Fruit fly (Drosophila melanogaster) whole organism, embryonic: ENCODE data around the gene GstD7.
A peak's percentile ranks its signal among the peaks of the same experiment; 100 is the strongest.

ENCODE experiments used
- Atf3 ChIP-seq: fragments of 200-800 bp; sonication (Bioruptor generic); optimal IDR thresholded peaks from 3 replicates; lab custom pipeline; 2016; ENCODE audit warnings: missing biosample characterization, missing genetic modification characterization
- C15 ChIP-seq: fragments of 200-800 bp; sonication (Bioruptor generic); IDR thresholded peaks from 3 replicates; pipeline ENCODE4 v1.3.6; 2022; ENCODE audit warnings: missing biosample characterization, missing genetic modification characterization
- CG10267 ChIP-seq: fragments of 200-800 bp; sonication (Bioruptor generic); optimal IDR thresholded peaks from 2 replicates; lab custom pipeline; 2018; ENCODE audit warnings: missing biosample characterization, mild to moderate bottlenecking, missing genetic modification characterization, moderate library complexity
- CG10654 ChIP-seq: fragments of 200-800 bp; sonication (Bioruptor generic); optimal IDR thresholded peaks from 2 replicates; lab custom pipeline; 2016; ENCODE audit warnings: missing biosample characterization, missing genetic modification characterization
- CG14050 ChIP-seq: fragments of 200-800 bp; sonication (Bioruptor generic); IDR thresholded peaks from 3 replicates; pipeline ENCODE4 v1.3.6; 2022; ENCODE audit warnings: missing biosample characterization, missing genetic modification characterization
- CG14667 ChIP-seq: fragments of 200-800 bp; sonication (Bioruptor generic); IDR thresholded peaks from 2 replicates; pipeline ENCODE4 v1.3.6; 2022; ENCODE audit warnings: missing biosample characterization, missing genetic modification characterization
- CG1602 ChIP-seq: fragments of 200-800 bp; sonication (Bioruptor generic); optimal IDR thresholded peaks from 3 replicates; lab custom pipeline; 2016; ENCODE audit warnings: missing biosample characterization, missing genetic modification characterization
- CG30020 ChIP-seq: fragments of 200-800 bp; optimal IDR thresholded peaks from 2 replicates; lab custom pipeline; 2019; ENCODE audit warnings: missing biosample characterization, mild to moderate bottlenecking, missing genetic modification characterization, moderate library complexity
- CG30403 ChIP-seq: fragments of 200-800 bp; sonication (Bioruptor generic); optimal IDR thresholded peaks from 3 replicates; lab custom pipeline; 2016; ENCODE audit warnings: missing biosample characterization, missing genetic modification characterization
- CG32532 ChIP-seq: fragments of 200-800 bp; sonication (Bioruptor generic); IDR thresholded peaks from 2 replicates; pipeline ENCODE4 v1.3.6; 2022; ENCODE audit warnings: missing biosample characterization, missing genetic modification characterization
- CG34224 ChIP-seq: fragments of 200-800 bp; sonication (Bioruptor generic); IDR thresholded peaks from 3 replicates; pipeline ENCODE4 v1.3.6; 2022; ENCODE audit warnings: missing biosample characterization, missing genetic modification characterization; ENCODE audit not compliant: partially characterized antibody
- CG6254 ChIP-seq: fragments of 200-800 bp; sonication (Bioruptor generic); optimal IDR thresholded peaks from 3 replicates; lab custom pipeline; 2017; ENCODE audit warnings: mild to moderate bottlenecking, missing biosample characterization, missing genetic modification reagents, missing genetic modification characterization
- CG6791 ChIP-seq: fragments of 200-800 bp; sonication (Bioruptor generic); IDR thresholded peaks from 3 replicates; pipeline ENCODE4 v1.3.6; 2022; ENCODE audit warnings: missing biosample characterization, missing genetic modification characterization; ENCODE audit not compliant: partially characterized antibody
- CG7786 ChIP-seq: fragments of 200-800 bp; sonication (Bioruptor generic); optimal IDR thresholded peaks from 2 replicates; lab custom pipeline; 2016; ENCODE audit warnings: missing biosample characterization, missing genetic modification characterization
- CG8924 ChIP-seq: fragments of 200-800 bp; optimal IDR thresholded peaks from 3 replicates; lab custom pipeline; 2019; ENCODE audit warnings: missing biosample characterization, mild to moderate bottlenecking, missing genetic modification characterization, moderate library complexity
- HHEX ChIP-seq: fragments of 200-800 bp; sonication (Bioruptor generic); optimal IDR thresholded peaks from 3 replicates; lab custom pipeline; 2017; ENCODE audit warnings: missing biosample characterization, mild to moderate bottlenecking, missing genetic modification characterization, missing genetic modification reagents
- HLH4C ChIP-seq: fragments of 200-800 bp; sonication (Bioruptor generic); IDR thresholded peaks from 3 replicates; pipeline ENCODE4 v1.3.6; 2022; ENCODE audit warnings: missing biosample characterization, missing genetic modification characterization; ENCODE audit not compliant: partially characterized antibody
- HLHmδ ChIP-seq: fragments of 200-800 bp; sonication (Bioruptor generic); optimal IDR thresholded peaks from 2 replicates; lab custom pipeline; 2018; ENCODE audit warnings: missing biosample characterization, mild to moderate bottlenecking, missing genetic modification characterization, moderate library complexity
- Hmr ChIP-seq: fragments of 200-800 bp; sonication (Bioruptor generic); optimal IDR thresholded peaks from 3 replicates; lab custom pipeline; 2017; ENCODE audit warnings: mild to moderate bottlenecking, missing biosample characterization, missing genetic modification reagents, missing genetic modification characterization
- Lim3 ChIP-seq: fragments of 200-800 bp; sonication (Bioruptor generic); IDR thresholded peaks from 2 replicates; pipeline ENCODE4 v1.3.6; 2022; ENCODE audit warnings: missing biosample characterization, missing genetic modification characterization
- Ptx1 ChIP-seq: fragments of 200-800 bp; sonication (Bioruptor generic); IDR thresholded peaks from 2 replicates; pipeline ENCODE4 v1.3.6; 2022; ENCODE audit warnings: missing biosample characterization, missing genetic modification characterization
- Rx ChIP-seq: fragments of 200-800 bp; sonication (Bioruptor generic); IDR thresholded peaks from 2 replicates; pipeline ENCODE4 v1.3.6; 2022; ENCODE audit warnings: missing biosample characterization, missing genetic modification characterization
- Vsx1 ChIP-seq: fragments of 200-800 bp; sonication (Bioruptor generic); optimal IDR thresholded peaks from 2 replicates; lab custom pipeline; 2017; ENCODE audit warnings: missing biosample characterization, mild to moderate bottlenecking, missing genetic modification characterization, missing genetic modification reagents
- amos ChIP-seq: fragments of 200-800 bp; sonication (Bioruptor generic); IDR thresholded peaks from 2 replicates; pipeline ENCODE4 v1.3.6; 2022; ENCODE audit warnings: missing biosample characterization, missing genetic modification characterization; ENCODE audit not compliant: partially characterized antibody
- cg ChIP-seq: fragments of 200-800 bp; sonication (Bioruptor generic); optimal IDR thresholded peaks from 3 replicates; lab custom pipeline; 2019; ENCODE audit warnings: missing biosample characterization, mild to moderate bottlenecking, missing genetic modification characterization, moderate library complexity
- en ChIP-seq: fragments of 200-800 bp; sonication (Bioruptor generic); optimal IDR thresholded peaks from 2 replicates; lab custom pipeline; 2016; ENCODE audit warnings: missing biosample characterization, missing genetic modification characterization
- eve ChIP-seq, 2 experiments: fragments of >200 bp; optimal IDR thresholded peaks; 2 replicates each; lab custom pipeline; 2017; ENCODE audit warnings: missing biosample characterization in 2 of 2, missing genetic modification characterization in 2 of 2
- exex ChIP-seq: fragments of 200-800 bp; sonication (Bioruptor generic); optimal IDR thresholded peaks from 4 replicates; lab custom pipeline; 2018; ENCODE audit warnings: missing biosample characterization, mild to moderate bottlenecking, missing genetic modification characterization, moderate library complexity
- fru ChIP-seq: fragments of >200 bp; optimal IDR thresholded peaks from 2 replicates; lab custom pipeline; 2017
- grn ChIP-seq: fragments of 200-800 bp; sonication (Bioruptor generic); optimal IDR thresholded peaks from 3 replicates; lab custom pipeline; 2017; ENCODE audit warnings: missing biosample characterization, missing genetic modification characterization
- mirr ChIP-seq: fragments of 200-800 bp; sonication (Bioruptor generic); optimal IDR thresholded peaks from 3 replicates; lab custom pipeline; 2018; ENCODE audit warnings: missing biosample characterization, mild to moderate bottlenecking, missing genetic modification characterization
- nerfin-1 ChIP-seq: fragments of 200-800 bp; sonication (Bioruptor generic); optimal IDR thresholded peaks from 3 replicates; lab custom pipeline; 2019; ENCODE audit warnings: missing biosample characterization, mild to moderate bottlenecking, missing genetic modification characterization, moderate library complexity
- oc ChIP-seq: fragments of 200-800 bp; sonication (Bioruptor generic); optimal IDR thresholded peaks from 2 replicates; lab custom pipeline; 2018; ENCODE audit warnings: missing biosample characterization, mild to moderate bottlenecking, missing genetic modification characterization, moderate library complexity
- sisA ChIP-seq: fragments of 200-800 bp; sonication (Bioruptor generic); IDR thresholded peaks from 2 replicates; pipeline ENCODE4 v1.3.6; 2022; ENCODE audit warnings: missing biosample characterization, missing genetic modification characterization
- slp2 ChIP-seq: fragments of 200-800 bp; sonication (Bioruptor generic); optimal IDR thresholded peaks from 2 replicates; lab custom pipeline; 2016; ENCODE audit warnings: missing biosample characterization, missing genetic modification characterization
- stwl ChIP-seq: fragments of 200-800 bp; sonication (Bioruptor generic); optimal IDR thresholded peaks from 3 replicates; lab custom pipeline; 2018; ENCODE audit warnings: missing biosample characterization, mild to moderate bottlenecking, missing genetic modification characterization, moderate library complexity
- sug ChIP-seq: fragments of 200-800 bp; optimal IDR thresholded peaks from 2 replicates; lab custom pipeline; 2019; ENCODE audit warnings: missing biosample characterization, mild to moderate bottlenecking, missing genetic modification characterization, moderate library complexity
- zfh1 ChIP-seq: fragments of 200-800 bp; sonication (Bioruptor generic); IDR thresholded peaks from 3 replicates; pipeline ENCODE4 v1.3.6; 2022; ENCODE audit warnings: missing biosample characterization, missing genetic modification characterization

The GstD7 gene

DNA sequence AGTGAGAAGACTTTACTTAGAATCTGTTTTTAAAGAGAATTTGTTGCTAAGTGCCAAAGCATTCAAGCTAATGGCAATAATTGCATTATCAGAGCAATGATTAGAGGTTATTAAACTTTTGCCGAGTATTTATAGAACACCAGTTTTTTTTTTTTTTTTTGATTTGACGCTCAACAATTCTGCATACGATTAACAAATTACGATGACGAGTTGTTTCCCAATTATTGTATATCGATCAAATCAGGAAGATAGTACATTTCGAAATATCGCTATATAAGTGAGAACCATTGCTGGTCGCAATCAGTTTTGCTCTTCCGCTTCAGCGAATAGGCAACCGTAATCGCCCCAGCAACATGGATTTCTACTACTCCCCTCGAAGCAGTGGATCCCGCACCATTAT, 4.5 kb upstream of the GstD7 start, which contains the start of gene GstD4:
TSS of gene GstD4 (plus strand) at position 301 of the 400 bp plus-strand sequence.
- TF ChIP-seq amos (no peak), exex (peak; percentile 23), Vsx1 (no peak), sisA (GFP tag; lab: Robert Waterston, UW) (no peak), CG32532 (GFP tag; lab: Robert Waterston, UW) (no peak)

DNA sequence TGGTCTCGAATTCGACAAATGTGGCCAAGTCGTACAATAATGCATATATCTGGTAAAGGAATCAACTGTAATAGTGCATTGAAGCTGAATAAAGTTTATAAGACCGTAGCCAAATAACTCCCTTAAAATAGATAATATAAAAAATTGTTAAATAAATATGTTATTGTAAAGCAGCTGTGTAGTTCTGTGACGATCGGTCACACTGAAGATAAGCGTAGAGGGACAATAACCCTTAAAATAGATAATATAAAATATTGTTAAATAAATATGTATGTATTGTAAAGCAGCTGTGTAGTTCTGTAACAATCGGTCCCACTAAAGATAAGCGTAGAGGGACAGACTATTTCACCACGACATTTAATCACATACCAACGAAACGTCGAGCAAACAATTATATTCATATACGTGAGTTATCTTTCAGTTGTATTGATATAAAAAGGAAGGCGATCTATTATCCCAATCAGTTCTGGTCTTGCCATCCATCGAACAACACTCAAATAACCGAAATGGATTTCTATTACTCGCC, 3.0 kb upstream of the GstD7 start, which contains the start of gene GstD5:
TSS of gene GstD5 (plus strand) at position 476 of the 526 bp plus-strand sequence.
- TF ChIP-seq exex (peak; percentile 62), CG1602 (GFP tag; lab: Kevin White, UChicago) (no peak), cg (GFP tag; lab: Kevin White, UChicago) (peak; percentile 10), CG14050 (GFP tag; lab: Robert Waterston, UW) (no peak), stwl (tag; lab: Kevin White, UChicago) (peak; percentile 98), Lim3 (no peak), HHEX (GFP tag; lab: Kevin White, UChicago) (no peak), amos (0 out of 2 replicates have a peak, but pooled peaks have one; percentile 8), CG30403 (GFP tag; lab: Kevin White, UChicago) (no peak), Rx (no peak), oc (tag; lab: Kevin White, UChicago) (no peak), en (GFP tag; lab: Kevin White, UChicago) (no peak), CG34224 (GFP tag; lab: Robert Waterston, UW) (no peak), fru (lab: Kevin White, UChicago) (no peak), CG8924 (peak; percentile 2), C15 (GFP tag; lab: Robert Waterston, UW) (no peak), CG10267 (tag; lab: Kevin White, UChicago) (peak; percentile 5)

DNA sequence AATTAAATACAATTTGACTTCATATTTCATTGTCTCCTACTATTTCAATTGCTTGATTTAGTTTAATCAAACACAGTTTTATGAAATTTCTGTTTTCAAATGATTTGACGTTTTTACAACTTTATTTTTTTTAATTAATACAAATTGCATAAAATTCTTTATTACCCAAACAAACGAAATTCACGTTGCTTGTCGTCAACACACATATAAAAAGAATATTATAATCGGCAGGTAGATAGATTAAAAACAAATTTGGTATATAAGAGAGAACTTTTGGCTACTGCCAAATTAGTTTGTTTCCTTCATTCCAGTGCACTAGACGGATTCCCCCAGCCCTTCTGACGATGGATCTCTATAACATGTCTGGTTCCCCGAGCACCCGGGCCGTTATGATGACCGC, 1.5 kb upstream of the GstD7 start, which contains the start of gene GstD6:
TSS of gene GstD6 (plus strand) at position 301 of the 400 bp plus-strand sequence.
- TF ChIP-seq HLHmδ (GFP tag; lab: Kevin White, UChicago): no peak
- TF ChIP-seq zfh1 (GFP tag; lab: Robert Waterston, UW): no peak
- TF ChIP-seq Atf3: no peak
- no peak for TF ChIP-seq CG7786 (GFP tag; lab: Kevin White, UChicago)
- TF ChIP-seq HLH4C (GFP tag; lab: Robert Waterston, UW): no peak
- no peak for TF ChIP-seq eve (GFP tag; optimal IDR thresholded peaks at IDR 0.05; lab: Kevin White, UChicago)
- TF ChIP-seq CG14667: no peak
- no peak for TF ChIP-seq slp2 (GFP tag; lab: Kevin White, UChicago)
- no peak for TF ChIP-seq CG6791 (GFP tag; lab: Robert Waterston, UW)
- TF ChIP-seq Ptx1 (GFP tag; lab: Robert Waterston, UW): no peak
- TF ChIP-seq CG10654 (GFP tag; lab: Kevin White, UChicago): no peak
- TF ChIP-seq Hmr (GFP tag; lab: Kevin White, UChicago): no peak

DNA sequence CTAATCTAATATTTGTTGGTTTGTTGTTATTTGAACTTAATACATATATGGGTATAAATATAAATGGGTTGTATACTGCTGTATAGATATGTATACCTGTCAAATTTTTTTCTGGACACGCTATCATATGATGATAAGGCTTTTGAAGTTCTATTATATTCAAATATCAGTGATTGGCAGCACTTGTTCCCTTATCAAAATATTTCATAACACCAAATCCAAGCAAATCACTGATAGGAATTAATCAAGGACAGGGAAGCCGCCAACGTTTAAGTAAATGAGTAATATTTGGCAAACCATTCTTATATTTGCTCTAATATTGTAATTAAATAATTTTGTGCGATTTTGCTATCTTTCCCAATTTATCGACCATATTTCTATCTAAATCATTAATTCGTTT, 949 bp downstream of the GstD7 start:
- TF ChIP-seq mirr (peak; percentile 50), nerfin-1 (tag; lab: Kevin White, UChicago) (no peak), sug (peak; percentile 23), CG6254 (GFP tag; lab: Kevin White, UChicago) (no peak), CG30020 (tag; lab: Kevin White, UChicago) (no peak), grn (GFP tag; lab: Kevin White, UChicago) (peak; percentile 9), exex (peak; percentile 79)
